Fruit fly (Drosophila melanogaster) whole organism, prepupa: ENCODE results near the gene CG18542.

Experiments
- Hr39 ChIP-seq: fragments of 200-800 bp; sonication (Bioruptor generic); optimal IDR thresholded peaks from 2 replicates; lab custom pipeline; 2016; ENCODE audit warnings: missing biosample characterization, missing genetic modification characterization
- esn ChIP-seq: fragments of 200-800 bp; sonication (Bioruptor generic); optimal IDR thresholded peaks from 2 replicates; lab custom pipeline; 2016; ENCODE audit warnings: missing biosample characterization, mild to moderate bottlenecking, missing genetic modification characterization, moderate library complexity

dm6 chr3R:9735151-9735550 lies 49.6 kb downstream of the CG18542 start:
- no peak for TF ChIP-seq esn (GFP tag; lab: Kevin White, UChicago)
- TF ChIP-seq Hr39 (GFP tag; lab: Kevin White, UChicago) = no peak
